Fruit fly (Drosophila melanogaster): ENCODE measurements around the gene CG6153.

DNA sequence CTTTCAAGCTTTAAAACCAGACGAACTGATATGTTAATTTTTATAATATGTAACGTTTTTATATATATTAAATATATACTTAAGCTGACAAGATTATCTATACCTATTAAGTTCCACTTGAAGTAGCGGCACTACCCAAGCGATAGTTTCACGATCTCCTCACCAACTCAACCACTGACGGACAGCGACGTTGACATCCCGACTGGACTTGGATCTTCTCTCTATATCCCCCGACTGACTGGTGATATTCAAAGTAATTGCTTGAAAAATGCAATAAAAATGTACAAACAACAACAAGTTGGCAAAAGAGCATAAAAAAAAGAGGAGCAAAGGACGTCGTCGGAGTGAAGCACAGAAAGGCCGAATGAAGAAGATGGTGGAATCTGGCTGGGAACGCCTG is 46.5 kb upstream of the CG6153 start, which contains the start of gene Ref2:
- TF ChIP-seq h (optimal IDR thresholded peaks at IDR 0.05) (no peak), Sin3A (optimal IDR thresholded peaks at IDR 0.05) (no peak), psq (optimal IDR thresholded peaks at IDR 0.05) (no peak), Myc (optimal IDR thresholded peaks at IDR 0.05) (no peak), insv (optimal IDR thresholded peaks at IDR 0.05) (no peak)

Measured in Kc167 (cell line).